Fruit fly (Drosophila melanogaster) whole organism, embryonic: ENCODE results near the gene Ppi1.

ENCODE experiments used
- Asciz ChIP-seq: fragments of 200-800 bp; sonication (Bioruptor generic); optimal IDR thresholded peaks from 2 replicates; lab custom pipeline; 2017; ENCODE audit warnings: missing biosample characterization, mild to moderate bottlenecking, missing genetic modification characterization, missing genetic modification reagents
- Atf3 ChIP-seq: fragments of 200-800 bp; sonication (Bioruptor generic); optimal IDR thresholded peaks from 3 replicates; lab custom pipeline; 2016; ENCODE audit warnings: missing biosample characterization, missing genetic modification characterization
- BEAF-32 ChIP-seq: fragments of 200-800 bp; sonication (Bioruptor generic); optimal IDR thresholded peaks from 3 replicates; lab custom pipeline; 2017; ENCODE audit warnings: missing biosample characterization, missing genetic modification characterization, mild to moderate bottlenecking, moderate library complexity, missing genetic modification reagents
- CG10321 ChIP-seq: fragments of 200-800 bp; sonication (Bioruptor generic); IDR thresholded peaks from 2 replicates; pipeline ENCODE4 v1.3.6; 2022; ENCODE audit warnings: missing biosample characterization, missing genetic modification characterization
- CG10431 ChIP-seq: fragments of 200-800 bp; sonication (Bioruptor generic); optimal IDR thresholded peaks from 3 replicates; lab custom pipeline; 2018; ENCODE audit warnings: missing biosample characterization, mild to moderate bottlenecking, missing genetic modification characterization
- CG10462 ChIP-seq: fragments of 200-800 bp; sonication (Bioruptor generic); optimal IDR thresholded peaks from 2 replicates; lab custom pipeline; 2016; ENCODE audit warnings: missing biosample characterization, missing genetic modification characterization
- CG11695 ChIP-seq: fragments of 200-800 bp; sonication (Bioruptor generic); IDR thresholded peaks from 3 replicates; pipeline ENCODE4 v1.3.6; 2022; ENCODE audit warnings: missing biosample characterization, missing genetic modification characterization
- CG12769 ChIP-seq: fragments of 200-800 bp; sonication (Bioruptor generic); optimal IDR thresholded peaks from 2 replicates; lab custom pipeline; 2019; ENCODE audit warnings: missing biosample characterization, mild to moderate bottlenecking, missing genetic modification characterization, moderate library complexity
- CG1602 ChIP-seq: fragments of 200-800 bp; sonication (Bioruptor generic); optimal IDR thresholded peaks from 3 replicates; lab custom pipeline; 2016; ENCODE audit warnings: missing biosample characterization, missing genetic modification characterization
- CG16813 ChIP-seq: fragments of 200-800 bp; sonication (Bioruptor generic); IDR thresholded peaks from 3 replicates; pipeline ENCODE4 v1.3.6; 2022; ENCODE audit warnings: missing biosample characterization, missing genetic modification characterization; ENCODE audit not compliant: partially characterized antibody
- CG17328 ChIP-seq: fragments of 200-800 bp; sonication (Bioruptor generic); IDR thresholded peaks from 2 replicates; pipeline ENCODE4 v1.3.6; 2022; ENCODE audit warnings: missing biosample characterization, missing genetic modification characterization
- CG17568 ChIP-seq: fragments of 200-800 bp; sonication (Bioruptor generic); optimal IDR thresholded peaks from 2 replicates; lab custom pipeline; 2018; ENCODE audit warnings: missing biosample characterization, mild to moderate bottlenecking, missing genetic modification characterization, moderate library complexity
- CG17912 ChIP-seq: fragments of 200-800 bp; sonication (Bioruptor generic); optimal IDR thresholded peaks from 2 replicates; lab custom pipeline; 2018; ENCODE audit warnings: missing biosample characterization, mild to moderate bottlenecking, missing genetic modification characterization
- CG1792 ChIP-seq: fragments of 200-800 bp; sonication (Bioruptor generic); optimal IDR thresholded peaks from 2 replicates; lab custom pipeline; 2016; ENCODE audit warnings: missing biosample characterization, missing genetic modification characterization
- CG2889 ChIP-seq: fragments of 200-800 bp; sonication (Bioruptor generic); IDR thresholded peaks from 3 replicates; pipeline ENCODE4 v1.3.6; 2022; ENCODE audit warnings: missing biosample characterization, missing genetic modification characterization
- CG3163 ChIP-seq: fragments of 200-800 bp; sonication (Bioruptor generic); optimal IDR thresholded peaks from 3 replicates; lab custom pipeline; 2016; ENCODE audit warnings: missing biosample characterization, missing genetic modification characterization
- CG4820 ChIP-seq: fragments of 200-800 bp; sonication (Bioruptor generic); optimal IDR thresholded peaks from 3 replicates; lab custom pipeline; 2016; ENCODE audit warnings: missing biosample characterization, missing genetic modification characterization
- CG7963 ChIP-seq: fragments of 200-800 bp; sonication (Bioruptor generic); IDR thresholded peaks from 3 replicates; pipeline ENCODE4 v1.3.6; 2022; ENCODE audit warnings: missing biosample characterization, missing genetic modification characterization; ENCODE audit not compliant: partially characterized antibody
- CG8290 ChIP-seq, 3 experiments: fragments of 200-800 bp; sonication (Bioruptor generic); optimal IDR thresholded peaks; 2 replicates each; lab custom pipeline; 2016 to 2019; ENCODE audit warnings: missing biosample characterization in 3 of 3, missing genetic modification characterization in 3 of 3, mild to moderate bottlenecking in 2 of 3, moderate library complexity in 1 of 3
- CG8944 ChIP-seq: fragments of 200-800 bp; sonication (Bioruptor generic); optimal IDR thresholded peaks from 3 replicates; lab custom pipeline; 2016; ENCODE audit warnings: missing biosample characterization, missing genetic modification characterization
- CG9876 ChIP-seq: fragments of 200-800 bp; sonication (Bioruptor generic); optimal IDR thresholded peaks from 2 replicates; lab custom pipeline; 2016; ENCODE audit warnings: missing biosample characterization, missing genetic modification characterization
- Camta ChIP-seq: fragments of 200-800 bp; sonication (Bioruptor generic); optimal IDR thresholded peaks from 2 replicates; lab custom pipeline; 2016; ENCODE audit warnings: missing biosample characterization, missing genetic modification characterization
- Deaf1 ChIP-seq: fragments of 200-800 bp; optimal IDR thresholded peaks from 3 replicates; lab custom pipeline; 2019; ENCODE audit warnings: missing biosample characterization, mild to moderate bottlenecking, missing genetic modification characterization, moderate library complexity
- Gsc ChIP-seq: fragments of 200-800 bp; sonication (Bioruptor generic); IDR thresholded peaks from 2 replicates; pipeline ENCODE4 v1.3.6; 2022; ENCODE audit warnings: missing biosample characterization, missing genetic modification characterization
- Nf-YA ChIP-seq: fragments of 200-800 bp; sonication (Bioruptor generic); IDR thresholded peaks from 2 replicates; pipeline ENCODE4 v1.3.6; 2022; ENCODE audit warnings: missing biosample characterization, missing genetic modification characterization
- Side ChIP-seq: fragments of 200-800 bp; sonication (Bioruptor generic); optimal IDR thresholded peaks from 2 replicates; lab custom pipeline; 2016; ENCODE audit warnings: missing biosample characterization, missing genetic modification characterization
- Usf ChIP-seq: fragments of 200-800 bp; sonication (Bioruptor generic); optimal IDR thresholded peaks from 2 replicates; lab custom pipeline; 2017; ENCODE audit warnings: missing genotype, missing biosample characterization, missing genetic modification characterization
- ab ChIP-seq: fragments of 200-800 bp; sonication (Bioruptor generic); optimal IDR thresholded peaks from 2 replicates; lab custom pipeline; 2016; ENCODE audit warnings: missing biosample characterization, missing genetic modification characterization
- ac ChIP-seq: fragments of 200-800 bp; sonication (Bioruptor generic); optimal IDR thresholded peaks from 3 replicates; lab custom pipeline; 2017; ENCODE audit warnings: missing biosample characterization, mild to moderate bottlenecking, missing genetic modification characterization
- aop ChIP-seq: fragments of 200-800 bp; sonication (Bioruptor generic); IDR thresholded peaks from 2 replicates; pipeline ENCODE4 v1.3.6; 2022; ENCODE audit warnings: missing biosample characterization, missing genetic modification characterization
- az2 ChIP-seq: fragments of 200-800 bp; sonication (Bioruptor generic); optimal IDR thresholded peaks from 3 replicates; lab custom pipeline; 2016; ENCODE audit warnings: missing biosample characterization, missing genetic modification characterization
- bab2 ChIP-seq: fragments of 200-800 bp; sonication (Bioruptor generic); optimal IDR thresholded peaks from 2 replicates; lab custom pipeline; 2016; ENCODE audit warnings: missing biosample characterization, missing genetic modification characterization
- cad ChIP-seq: fragments of >200 bp; optimal IDR thresholded peaks from 2 replicates; lab custom pipeline; 2017; ENCODE audit warnings: missing biosample characterization, missing genetic modification characterization
- dati ChIP-seq: fragments of 200-800 bp; sonication (Bioruptor generic); IDR thresholded peaks from 2 replicates; pipeline ENCODE4 v1.3.6; 2022; ENCODE audit warnings: missing biosample characterization, missing genetic modification characterization
- eyg ChIP-seq: fragments of 200-800 bp; sonication (Bioruptor generic); optimal IDR thresholded peaks from 3 replicates; lab custom pipeline; 2016; ENCODE audit warnings: missing biosample characterization, missing genetic modification characterization
- fd64A ChIP-seq: fragments of 200-800 bp; sonication (Bioruptor generic); optimal IDR thresholded peaks from 3 replicates; lab custom pipeline; 2018; ENCODE audit warnings: missing biosample characterization, mild to moderate bottlenecking, missing genetic modification characterization
- grn ChIP-seq: fragments of 200-800 bp; sonication (Bioruptor generic); optimal IDR thresholded peaks from 3 replicates; lab custom pipeline; 2017; ENCODE audit warnings: missing biosample characterization, missing genetic modification characterization
- gro ChIP-seq: fragments of 200-800 bp; sonication (Bioruptor generic); optimal IDR thresholded peaks from 2 replicates; lab custom pipeline; 2016; ENCODE audit warnings: missing biosample characterization, missing genetic modification characterization
- klu ChIP-seq: fragments of 200-800 bp; sonication (Bioruptor generic); IDR thresholded peaks from 2 replicates; pipeline ENCODE4 v1.3.6; 2022; ENCODE audit warnings: missing biosample characterization, missing genetic modification characterization
- lbe ChIP-seq: fragments of 200-800 bp; sonication (Bioruptor generic); optimal IDR thresholded peaks from 2 replicates; lab custom pipeline; 2016; ENCODE audit warnings: missing biosample characterization, mild to moderate bottlenecking, missing genetic modification characterization
- lilli ChIP-seq: fragments of 200-800 bp; sonication (Bioruptor generic); optimal IDR thresholded peaks from 3 replicates; lab custom pipeline; 2016; ENCODE audit warnings: missing biosample characterization, missing genetic modification characterization
- lmd ChIP-seq: fragments of 200-800 bp; sonication (Bioruptor generic); IDR thresholded peaks from 2 replicates; pipeline ENCODE4 v1.3.6; 2022; ENCODE audit warnings: missing biosample characterization, missing genetic modification characterization
- lola ChIP-seq, 3 experiments: fragments of >200 bp in 2 of 3; fragments of 200-800 bp in 1 of 3; sonication (Bioruptor generic) in 1 of 3; optimal IDR thresholded peaks; 2 replicates each; lab custom pipeline; 2017 to 2019; ENCODE audit warnings: missing biosample characterization in 3 of 3, missing genetic modification characterization in 3 of 3, mild to moderate bottlenecking in 1 of 3, moderate library complexity in 1 of 3
- mld ChIP-seq: fragments of 200-800 bp; sonication (Bioruptor generic); IDR thresholded peaks from 3 replicates; pipeline ENCODE4 v1.3.6; 2022; ENCODE audit warnings: missing biosample characterization, missing genetic modification characterization; ENCODE audit not compliant: partially characterized antibody
- nmo ChIP-seq: fragments of 200-800 bp; sonication (Bioruptor generic); optimal IDR thresholded peaks from 2 replicates; lab custom pipeline; 2018; ENCODE audit warnings: missing biosample characterization, mild to moderate bottlenecking, missing genetic modification characterization, moderate library complexity
- pho ChIP-seq: fragments of 200-800 bp; sonication (Bioruptor generic); optimal IDR thresholded peaks from 2 replicates; lab custom pipeline; 2016; ENCODE audit warnings: missing biosample characterization, missing genetic modification characterization
- pum ChIP-seq: fragments of 200-800 bp; sonication (Bioruptor generic); optimal IDR thresholded peaks from 2 replicates; lab custom pipeline; 2016; ENCODE audit warnings: missing biosample characterization, missing genetic modification characterization
- slp2 ChIP-seq: fragments of 200-800 bp; sonication (Bioruptor generic); optimal IDR thresholded peaks from 2 replicates; lab custom pipeline; 2016; ENCODE audit warnings: missing biosample characterization, missing genetic modification characterization
- ttk ChIP-seq: fragments of 200-800 bp; sonication (Bioruptor generic); IDR thresholded peaks from 2 replicates; pipeline ENCODE4 v2.1.2; 2022; ENCODE audit warnings: missing biosample characterization, missing genetic modification characterization
- vvl ChIP-seq: fragments of 200-800 bp; sonication (Bioruptor generic); IDR thresholded peaks from 2 replicates; pipeline ENCODE4 v1.3.6; 2022; ENCODE audit warnings: missing biosample characterization, missing genetic modification characterization
- wor ChIP-seq: fragments of 200-800 bp; sonication (Bioruptor generic); IDR thresholded peaks from 2 replicates; pipeline ENCODE4 v1.3.6; 2022; ENCODE audit warnings: missing biosample characterization, missing genetic modification characterization

The Ppi1 gene

DNA sequence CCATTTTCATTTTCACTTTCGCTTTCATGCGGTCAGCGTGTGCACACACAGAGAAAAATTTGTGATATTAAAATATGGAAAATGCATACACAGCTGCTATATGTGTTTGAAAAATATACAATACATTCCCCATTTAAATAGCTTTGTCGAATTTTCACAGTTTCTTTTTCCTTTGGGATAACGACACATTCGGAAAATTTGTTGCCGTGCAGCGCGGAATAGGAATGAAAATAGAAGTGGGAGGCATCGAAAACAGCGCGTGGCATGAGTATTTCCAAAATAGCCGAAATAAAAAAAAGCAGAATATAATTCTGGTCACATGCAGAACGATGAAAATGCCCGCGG is 36.2 kb downstream of the Ppi1 start (continued):
- TF ChIP-seq Deaf1 (peak; percentile 49), ab (GFP tag; lab: Kevin White, UChicago) (peak; percentile 33), CG17912 (GFP tag; lab: Kevin White, UChicago) (peak; percentile 10), CG9876 (peak; percentile 68), BEAF-32 (GFP tag; lab: Kevin White, UChicago) (no peak), klu (GFP tag; lab: Robert Waterston, UW) (peak; percentile 76), ac (GFP tag; lab: Kevin White, UChicago) (no peak), Usf (peak; percentile 12), CG17568 (GFP tag; lab: Kevin White, UChicago) (peak; percentile 77), CG17328 (peak; percentile 83), Camta (GFP tag; lab: Kevin White, UChicago) (peak; percentile 86), Atf3 (peak; percentile 79), nmo (GFP tag; lab: Kevin White, UChicago) (peak; percentile 80), pum (peak; percentile 82), pho (GFP tag; lab: Kevin White, UChicago) (peak; percentile 86), Side (GFP tag; lab: Kevin White, UChicago) (peak; percentile 79), Asciz (GFP tag; lab: Kevin White, UChicago) (peak; percentile 74), CG16813 (GFP tag; lab: Robert Waterston, UW) (no peak), lola (GFP tag; optimal IDR thresholded peaks at IDR 0.05; lab: Kevin White, UChicago) (peak in 1 of 3 experiments; percentile 59), CG12769 (peak; percentile 96), CG8944 (peak; percentile 81), fd64A (GFP tag; lab: Kevin White, UChicago) (peak; percentile 71), ttk (GFP tag; lab: Robert Waterston, UW) (peak; percentile 86), grn (GFP tag; lab: Kevin White, UChicago) (peak; percentile 4), lbe (GFP tag; lab: Kevin White, UChicago) (no peak), CG1602 (GFP tag; lab: Kevin White, UChicago) (peak; percentile 73), CG3163 (GFP tag; lab: Kevin White, UChicago) (peak; percentile 66), CG4820 (GFP tag; lab: Kevin White, UChicago) (peak; percentile 71), wor (GFP tag; lab: Robert Waterston, UW) (peak; percentile 80; the same call in 1 of the 2 replicates), Gsc (GFP tag; lab: Robert Waterston, UW) (peak; percentile 73), dati (peak; percentile 54; the same call in 1 of the 2 replicates), az2 (GFP tag; lab: Kevin White, UChicago) (peak; percentile 82), gro (peak; percentile 94), CG8290 (GFP tag; optimal IDR thresholded peaks at IDR 0.05; lab: Kevin White, UChicago) (peak; percentile 37), CG8290 (tag; optimal IDR thresholded peaks at IDR 0.05; lab: Kevin White, UChicago) (peak in 1 of 2 experiments; percentile 90), lilli (GFP tag; lab: Kevin White, UChicago) (peak; percentile 90), CG7963 (GFP tag; lab: Robert Waterston, UW) (no peak), CG10431 (GFP tag; lab: Kevin White, UChicago) (peak; percentile 7), cad (GFP tag; lab: Kevin White, UChicago) (no peak), lmd (GFP tag; lab: Robert Waterston, UW) (peak; percentile 90), CG10321 (GFP tag; lab: Robert Waterston, UW) (peak; percentile 47; the same call in 1 of the 2 replicates), CG2889 (GFP tag; lab: Robert Waterston, UW) (peak; percentile 85), bab2 (GFP tag; lab: Kevin White, UChicago) (peak; percentile 90), aop (GFP tag; lab: Robert Waterston, UW) (no peak), CG11695 (GFP tag; lab: Robert Waterston, UW) (peak; percentile 78), eyg (GFP tag; lab: Kevin White, UChicago) (peak; percentile 84), mld (GFP tag; lab: Robert Waterston, UW) (no peak), CG10462 (GFP tag; lab: Kevin White, UChicago) (peak; percentile 46), slp2 (peak; percentile 64), vvl (GFP tag; lab: Robert Waterston, UW) (peak; percentile 95), CG1792 (GFP tag; lab: Kevin White, UChicago) (peak; percentile 70), Nf-YA (GFP tag; lab: Robert Waterston, UW) (peak; percentile 63; the same call in 1 of the 2 replicates)
